Worm (Caenorhabditis elegans) whole organism, young adult: ENCODE data around the gene F17C11.12.

Source experiments
- B0019.2 ChIP-seq: fragments of 200-800 bp; sonication (Bioruptor generic); conservative IDR thresholded peaks from 2 replicates; pipeline ENCODE4 v1.3.6; 2022; ENCODE audit warnings: missing genetic modification reagents, missing genetic modification characterization, missing compliant biosample characterization
- B0261.1 ChIP-seq: sonication (generic microtip); optimal IDR thresholded peaks from 2 replicates; lab custom pipeline; 2016; ENCODE audit warnings: mild to moderate bottlenecking, missing genetic modification characterization, moderate library complexity, missing compliant biosample characterization
- B0336.3 ChIP-seq: fragments of 200-800 bp; sonication (Bioruptor generic); IDR thresholded peaks from 2 replicates; pipeline ENCODE4 v1.3.6; 2022; ENCODE audit warnings: missing genetic modification characterization, missing compliant biosample characterization
- C17E4.6 ChIP-seq: fragments of 200-800 bp; sonication (Bioruptor generic); IDR thresholded peaks from 2 replicates; pipeline ENCODE4 v1.3.6; 2022; ENCODE audit warnings: missing genetic modification reagents, missing genetic modification characterization, missing compliant biosample characterization
- F22D6.2 ChIP-seq: sonication (generic microtip); optimal IDR thresholded peaks from 2 replicates; lab custom pipeline; 2016; ENCODE audit warnings: mild to moderate bottlenecking, missing genetic modification characterization, missing compliant biosample characterization
- F39B2.1 ChIP-seq: fragments of 200-800 bp; sonication (Bioruptor generic); IDR thresholded peaks from 2 replicates; pipeline ENCODE4 v1.3.6; 2022; ENCODE audit warnings: missing genetic modification reagents, missing genetic modification characterization, missing compliant biosample characterization
- F49E8.2 ChIP-seq: sonication (generic microtip); optimal IDR thresholded peaks from 3 replicates; lab custom pipeline; 2017; ENCODE audit warnings: missing genetic modification characterization, mild to moderate bottlenecking, missing compliant biosample characterization, antibody characterized with exemption, moderate library complexity; ENCODE audit not compliant: insufficient read depth
- F52B5.7 ChIP-seq: sonication (generic microtip); optimal IDR thresholded peaks from 2 replicates; lab custom pipeline; 2016; ENCODE audit warnings: mild to moderate bottlenecking, missing genetic modification characterization, missing compliant biosample characterization
- F57A8.1 ChIP-seq: fragments of 200-800 bp; sonication (Bioruptor generic); optimal IDR thresholded peaks from 2 replicates; lab custom pipeline; 2018; ENCODE audit warnings: mild to moderate bottlenecking, missing genetic modification characterization, moderate library complexity, missing compliant biosample characterization
- ama-1 ChIP-seq, 3 experiments: fragments of 150-350 bp in 1 of 3; sonication (generic microtip) in 2 of 3; optimal IDR thresholded peaks; 2 replicates each; lab custom pipeline; 2014 to 2018; ENCODE audit warnings: missing biosample characterization in 2 of 3, missing genetic modification characterization in 2 of 3, missing genetic modification reagents in 2 of 3
- aptf-2 ChIP-seq: fragments of 200-800 bp; sonication (Bioruptor generic); conservative IDR thresholded peaks from 2 replicates; pipeline ENCODE4 v1.3.6; 2022; ENCODE audit warnings: missing genetic modification reagents, missing genetic modification characterization, missing compliant biosample characterization
- aptf-3 ChIP-seq: fragments of 200-800 bp; sonication (Bioruptor generic); IDR thresholded peaks from 2 replicates; pipeline ENCODE4 v1.3.6; 2022; ENCODE audit warnings: missing genetic modification characterization, missing compliant biosample characterization
- atf-7 ChIP-seq: sonication (generic microtip); optimal IDR thresholded peaks from 2 replicates; lab custom pipeline; 2017; ENCODE audit warnings: mild to moderate bottlenecking, missing genetic modification characterization, missing compliant biosample characterization
- athp-1 ChIP-seq: sonication (generic microtip); optimal IDR thresholded peaks from 2 replicates; lab custom pipeline; 2017; ENCODE audit warnings: mild to moderate bottlenecking, missing genetic modification characterization, missing compliant biosample characterization
- attf-3 ChIP-seq: fragments of 200-800 bp; sonication (Bioruptor generic); conservative IDR thresholded peaks from 2 replicates; pipeline ENCODE4 v1.3.6; 2022; ENCODE audit warnings: missing genetic modification reagents, missing genetic modification characterization, missing compliant biosample characterization
- attf-5 ChIP-seq: fragments of 200-800 bp; sonication (Bioruptor generic); optimal IDR thresholded peaks from 2 replicates; lab custom pipeline; 2018; ENCODE audit warnings: mild to moderate bottlenecking, missing genetic modification characterization, missing compliant biosample characterization
- ceh-100 ChIP-seq: fragments of 200-800 bp; sonication (Bioruptor generic); IDR thresholded peaks from 2 replicates; pipeline ENCODE4 v1.3.6; 2022; ENCODE audit warnings: missing genetic modification reagents, missing genetic modification characterization, missing compliant biosample characterization
- ceh-79 ChIP-seq: sonication (generic microtip); optimal IDR thresholded peaks from 2 replicates; lab custom pipeline; 2017; ENCODE audit warnings: mild to moderate bottlenecking, missing genetic modification characterization, missing compliant biosample characterization
- dpff-1 ChIP-seq: sonication (generic microtip); optimal IDR thresholded peaks from 2 replicates; lab custom pipeline; 2017; ENCODE audit warnings: mild to moderate bottlenecking, missing genetic modification characterization, missing compliant biosample characterization
- dpl-1 ChIP-seq: fragments of 150-350 bp; optimal IDR thresholded peaks from 2 replicates; lab custom pipeline; 2014; ENCODE audit warnings: missing biosample characterization, missing genetic modification reagents, missing genetic modification characterization
- hmg-20 ChIP-seq: fragments of 200-800 bp; sonication (Bioruptor generic); IDR thresholded peaks from 2 replicates; pipeline ENCODE4 v1.3.6; 2022; ENCODE audit warnings: missing genetic modification reagents, missing genetic modification characterization, missing compliant biosample characterization
- let-607 ChIP-seq, 2 experiments: fragments of 200-800 bp in 1 of 2; sonication (Bioruptor generic) in 1 of 2; sonication (generic microtip) in 1 of 2; optimal IDR thresholded peaks; 2 replicates each; lab custom pipeline; 2016 to 2018; ENCODE audit warnings: mild to moderate bottlenecking in 2 of 2, missing compliant biosample characterization in 2 of 2, missing genetic modification characterization in 2 of 2, moderate library complexity in 2 of 2, missing genotype in 1 of 2
- lin-35 ChIP-seq, 3 experiments: fragments of 150-350 bp in 2 of 3; sonication (generic microtip) in 1 of 3; optimal IDR thresholded peaks; 2 replicates each; lab custom pipeline; 2014 to 2018; ENCODE audit warnings: missing biosample characterization in 3 of 3, missing genetic modification characterization in 3 of 3, missing genetic modification reagents in 3 of 3
- lin-54 ChIP-seq: fragments of 200-800 bp; sonication (Bioruptor generic); optimal IDR thresholded peaks from 2 replicates; lab custom pipeline; 2018; ENCODE audit warnings: mild to moderate bottlenecking, missing genetic modification characterization, missing compliant biosample characterization
- lir-1 ChIP-seq: fragments of 200-800 bp; sonication (Bioruptor generic); conservative IDR thresholded peaks from 2 replicates; pipeline ENCODE4 v1.3.6; 2022; ENCODE audit warnings: missing genetic modification reagents, missing genetic modification characterization, missing compliant biosample characterization
- madf-3 ChIP-seq: fragments of 200-800 bp; sonication (Bioruptor generic); IDR thresholded peaks from 2 replicates; pipeline ENCODE4 v1.3.6; 2022; ENCODE audit warnings: missing genetic modification reagents, missing genetic modification characterization, missing compliant biosample characterization
- mcd-1 ChIP-seq: fragments of 200-800 bp; sonication (Bioruptor generic); IDR thresholded peaks from 2 replicates; pipeline ENCODE4 v1.3.6; 2022; ENCODE audit warnings: missing genetic modification reagents, missing genetic modification characterization, missing compliant biosample characterization
- nfya-1 ChIP-seq: sonication (generic microtip); optimal IDR thresholded peaks from 2 replicates; lab custom pipeline; 2017; ENCODE audit warnings: antibody characterized with exemption, missing compliant biosample characterization, missing genetic modification characterization, borderline replicate concordance; ENCODE audit not compliant: insufficient read depth
- nfyb-1 ChIP-seq: fragments of 200-800 bp; sonication (Bioruptor generic); IDR thresholded peaks from 2 replicates; pipeline ENCODE4 v1.3.6; 2022; ENCODE audit warnings: missing genetic modification reagents, missing genetic modification characterization, missing compliant biosample characterization
- nhr-120 ChIP-seq: fragments of 200-800 bp; sonication (Bioruptor generic); IDR thresholded peaks from 2 replicates; pipeline ENCODE4 v1.3.6; 2022; ENCODE audit warnings: missing genetic modification characterization, missing compliant biosample characterization
- nhr-80 ChIP-seq: sonication (generic microtip); optimal IDR thresholded peaks from 2 replicates; lab custom pipeline; 2016; ENCODE audit warnings: missing genetic modification characterization, missing compliant biosample characterization
- pha-4 ChIP-seq: fragments of 150-350 bp; sonication (generic microtip); optimal IDR thresholded peaks from 2 replicates; lab custom pipeline; 2014; ENCODE audit warnings: missing biosample characterization, missing genetic modification reagents, missing genetic modification characterization
- rcor-1 ChIP-seq: fragments of 200-800 bp; sonication (Bioruptor generic); IDR thresholded peaks from 2 replicates; pipeline ENCODE4 v1.3.6; 2022; ENCODE audit warnings: missing genetic modification reagents, missing genetic modification characterization, missing compliant biosample characterization
- snpc-1.1 ChIP-seq: sonication (generic microtip); optimal IDR thresholded peaks from 2 replicates; lab custom pipeline; 2017; ENCODE audit warnings: missing genetic modification characterization, mild to moderate bottlenecking, missing compliant biosample characterization, antibody characterized with exemption, moderate library complexity, missing genotype, missing genetic modification reagents; ENCODE audit not compliant: insufficient read depth
- snpc-3.4 ChIP-seq: sonication (generic microtip); optimal IDR thresholded peaks from 2 replicates; lab custom pipeline; 2017; ENCODE audit warnings: missing genetic modification characterization, mild to moderate bottlenecking, missing compliant biosample characterization, antibody characterized with exemption, moderate library complexity, missing genotype, missing genetic modification reagents
- snpc-4 ChIP-seq, 5 experiments: fragments of 150-350 bp in 1 of 5; sonication (generic microtip) in 4 of 5; optimal IDR thresholded peaks; 2 replicates each; lab custom pipeline; 2014 to 2018; ENCODE audit warnings: missing genetic modification characterization in 5 of 5, missing biosample characterization in 3 of 5, antibody characterized with exemption in 2 of 5, mild to moderate bottlenecking in 2 of 5, missing compliant biosample characterization in 2 of 5, missing genotype in 2 of 5, moderate library complexity in 2 of 5, missing genetic modification reagents in 1 of 5
- somi-1 ChIP-seq: fragments of 200-800 bp; sonication (Bioruptor generic); optimal IDR thresholded peaks from 2 replicates; lab custom pipeline; 2018; ENCODE audit warnings: mild to moderate bottlenecking, missing genetic modification characterization, missing compliant biosample characterization
- tbp1 ChIP-seq: fragments of 200-800 bp; sonication (Bioruptor generic); optimal IDR thresholded peaks from 2 replicates; lab custom pipeline; 2018; ENCODE audit warnings: mild to moderate bottlenecking, missing genetic modification characterization, missing compliant biosample characterization
- tlf-1 ChIP-seq: fragments of 200-800 bp; sonication (Bioruptor generic); optimal IDR thresholded peaks from 2 replicates; lab custom pipeline; 2018; ENCODE audit warnings: mild to moderate bottlenecking, missing genetic modification characterization, missing compliant biosample characterization
- unc-130 ChIP-seq: sonication (generic microtip); optimal IDR thresholded peaks from 2 replicates; lab custom pipeline; 2016; ENCODE audit warnings: missing genetic modification reagents, missing genetic modification characterization, missing compliant biosample characterization
- unc-62 ChIP-seq: fragments of 150-350 bp; optimal IDR thresholded peaks from 2 replicates; lab custom pipeline; 2014; ENCODE audit warnings: missing biosample characterization, missing genetic modification reagents, missing genetic modification characterization
- xnd-1 ChIP-seq: sonication (generic microtip); optimal IDR thresholded peaks from 2 replicates; lab custom pipeline; 2016; ENCODE audit warnings: missing genotype, missing genetic modification reagents, missing genetic modification characterization, missing compliant biosample characterization
- zfh-2 ChIP-seq: fragments of 200-800 bp; sonication (Bioruptor generic); conservative IDR thresholded peaks from 2 replicates; pipeline ENCODE4 v1.3.6; 2022; ENCODE audit warnings: missing genetic modification reagents, missing genetic modification characterization, missing compliant biosample characterization
- ztf-18 ChIP-seq: sonication (generic microtip); optimal IDR thresholded peaks from 2 replicates; lab custom pipeline; 2016; ENCODE audit warnings: missing genotype, mild to moderate bottlenecking, missing genetic modification characterization, missing compliant biosample characterization
- ztf-25 ChIP-seq: fragments of 200-800 bp; sonication (Bioruptor generic); IDR thresholded peaks from 2 replicates; pipeline ENCODE4 v1.3.6; 2022; ENCODE audit warnings: missing genetic modification reagents, missing genetic modification characterization, missing compliant biosample characterization
- ztf-28 ChIP-seq: fragments of 200-800 bp; sonication (Bioruptor generic); IDR thresholded peaks from 2 replicates; pipeline ENCODE4 v1.3.6; 2022; ENCODE audit warnings: missing genetic modification reagents, missing genetic modification characterization, missing compliant biosample characterization
- ztf-3 ChIP-seq: fragments of 200-800 bp; sonication (Bioruptor generic); optimal IDR thresholded peaks from 2 replicates; lab custom pipeline; 2018; ENCODE audit warnings: mild to moderate bottlenecking, missing genetic modification characterization, missing compliant biosample characterization
- ztf-6 ChIP-seq: fragments of 200-800 bp; sonication (Bioruptor generic); IDR thresholded peaks from 2 replicates; pipeline ENCODE4 v1.3.6; 2022; ENCODE audit warnings: missing genetic modification reagents, missing genetic modification characterization, missing compliant biosample characterization

The F17C11.12 gene

ce11 chrV:10965501-10965900 is 28.8 kb upstream of the F17C11.12 start, which contains the start of the genes ctf-4 and eef-1G (continued):
- TF ChIP-seq unc-62 (GFP tag; lab: Kevin White, UChicago), result peak; percentile 40
- TF ChIP-seq unc-130 (GFP tag; lab: Kevin White, UChicago), result peak; percentile 77
- TF ChIP-seq ztf-28, result no peak
- TF ChIP-seq B0336.3 (GFP tag; lab: Robert Waterston, UW), result peak; percentile 75
- peak; percentile 75 for TF ChIP-seq lir-1 (GFP tag; lab: Robert Waterston, UW)
- no peak for TF ChIP-seq ceh-79 (tag; lab: Kevin White, UChicago)
- TF ChIP-seq F22D6.2, result peak; percentile 70
- peak; percentile 74 for TF ChIP-seq ztf-18
- TF ChIP-seq ceh-100 (GFP tag; lab: Robert Waterston, UW), result peak; percentile 77
- peak; percentile 26 to 96 (median 60) for TF ChIP-seq lin-35 (GFP tag; optimal IDR thresholded peaks at IDR 0.05; lab: Kevin White, UChicago)
- peak; percentile 78 for TF ChIP-seq somi-1 (GFP tag; lab: Kevin White, UChicago)
- peak; percentile 36 for TF ChIP-seq ztf-3
- peak; percentile 71 for TF ChIP-seq snpc-4 (GFP tag; optimal IDR thresholded peaks at IDR 0.05; lab: Kevin White, UChicago)
- TF ChIP-seq snpc-4 (tag; optimal IDR thresholded peaks at IDR 0.05; lab: Kevin White, UChicago), result peak; percentile 65 to 84 (median 80)
- peak; percentile 95 for TF ChIP-seq lin-54 (GFP tag; lab: Kevin White, UChicago)
- TF ChIP-seq let-607 (tag; optimal IDR thresholded peaks at IDR 0.05; lab: Kevin White, UChicago), result peak; percentile 91 to 94
- peak; percentile 94 for TF ChIP-seq nfyb-1 (GFP tag; lab: Robert Waterston, UW)
- TF ChIP-seq rcor-1, result peak; percentile 94
- TF ChIP-seq F39B2.1 (GFP tag; lab: Robert Waterston, UW), result no peak
- no peak for TF ChIP-seq ztf-25 (GFP tag; lab: Robert Waterston, UW)
- TF ChIP-seq atf-7 (tag; lab: Kevin White, UChicago), result peak; percentile 83
- no peak for TF ChIP-seq nfya-1
- TF ChIP-seq pha-4, result peak; percentile 87
- TF ChIP-seq aptf-2 (GFP tag; lab: Robert Waterston, UW), result 0 out of 2 replicates have a peak, but pooled peaks have one; percentile 7
- TF ChIP-seq B0019.2 (GFP tag; lab: Robert Waterston, UW), result peak; percentile 57
- TF ChIP-seq tlf-1, result peak; percentile 93
- no peak for TF ChIP-seq F57A8.1 (GFP tag; lab: Kevin White, UChicago)
- TF ChIP-seq zfh-2, result no peak
- peak; percentile 93 for TF ChIP-seq snpc-3.4
- no peak for TF ChIP-seq aptf-3 (GFP tag; lab: Robert Waterston, UW)
- TF ChIP-seq attf-5 (GFP tag; lab: Kevin White, UChicago), result peak; percentile 97
- TF ChIP-seq F52B5.7, result no peak
- peak; percentile 54; the same call in 1 of the 2 replicates for TF ChIP-seq C17E4.6 (GFP tag; lab: Robert Waterston, UW)
- TF ChIP-seq F49E8.2 (tag; lab: Kevin White, UChicago), result peak; percentile 51
- peak; percentile 89 for TF ChIP-seq dpl-1 (GFP tag; lab: Kevin White, UChicago)
- TF ChIP-seq snpc-1.1 (tag; lab: Kevin White, UChicago), result peak; percentile 59
- TF ChIP-seq athp-1 (tag; lab: Kevin White, UChicago), result peak; percentile 79
- peak; percentile 98 for TF ChIP-seq mcd-1
- TF ChIP-seq, all 124 proteins: peak for 74

DNA sequence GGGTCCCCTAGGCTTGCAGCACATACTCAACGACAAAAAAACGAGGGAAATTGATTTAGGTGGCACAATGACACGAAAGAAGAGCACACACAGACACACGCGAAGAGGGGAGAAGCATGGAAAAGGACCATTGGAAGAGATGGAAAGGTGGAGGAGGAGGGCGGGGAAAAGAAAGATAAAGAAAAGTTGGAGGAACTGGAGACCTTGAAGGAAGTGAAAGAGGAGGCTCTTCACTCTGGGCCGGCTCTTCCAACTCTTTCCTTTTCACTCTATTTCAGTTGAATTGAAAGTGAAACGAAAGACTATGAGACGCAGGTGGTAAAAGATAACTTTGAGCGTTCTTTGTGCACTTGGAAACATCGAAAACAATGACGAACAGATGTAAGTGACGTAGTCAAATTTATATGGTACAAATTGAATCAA is 24.7 kb upstream of the F17C11.12 start:
- TF ChIP-seq attf-5 (GFP tag; lab: Kevin White, UChicago) (peak; percentile 38), nhr-120 (GFP tag; lab: Robert Waterston, UW) (no peak), hmg-20 (GFP tag; lab: Robert Waterston, UW) (no peak), xnd-1 (tag; lab: Kevin White, UChicago) (no peak), madf-3 (no peak), aptf-2 (GFP tag; lab: Robert Waterston, UW) (no peak), ama-1 (optimal IDR thresholded peaks at IDR 0.05; lab: Kevin White, UChicago) (no peak), ama-1 (GFP tag; optimal IDR thresholded peaks at IDR 0.05; lab: Kevin White, UChicago) (no peak), dpl-1 (GFP tag; lab: Kevin White, UChicago) (no peak), B0261.1 (tag; lab: Kevin White, UChicago) (no peak), tbp1 (GFP tag; lab: Kevin White, UChicago) (peak; percentile 10), ztf-6 (GFP tag; lab: Robert Waterston, UW) (no peak), dpff-1 (tag; lab: Kevin White, UChicago) (no peak), attf-3 (GFP tag; lab: Robert Waterston, UW) (no peak), aptf-3 (GFP tag; lab: Robert Waterston, UW) (no peak), nhr-80 (tag; lab: Kevin White, UChicago) (peak; percentile 7), ztf-18 (no peak)
